Fruit fly (Drosophila melanogaster): ENCODE data around the gene CG6171.

The CG6171 gene

DNA sequence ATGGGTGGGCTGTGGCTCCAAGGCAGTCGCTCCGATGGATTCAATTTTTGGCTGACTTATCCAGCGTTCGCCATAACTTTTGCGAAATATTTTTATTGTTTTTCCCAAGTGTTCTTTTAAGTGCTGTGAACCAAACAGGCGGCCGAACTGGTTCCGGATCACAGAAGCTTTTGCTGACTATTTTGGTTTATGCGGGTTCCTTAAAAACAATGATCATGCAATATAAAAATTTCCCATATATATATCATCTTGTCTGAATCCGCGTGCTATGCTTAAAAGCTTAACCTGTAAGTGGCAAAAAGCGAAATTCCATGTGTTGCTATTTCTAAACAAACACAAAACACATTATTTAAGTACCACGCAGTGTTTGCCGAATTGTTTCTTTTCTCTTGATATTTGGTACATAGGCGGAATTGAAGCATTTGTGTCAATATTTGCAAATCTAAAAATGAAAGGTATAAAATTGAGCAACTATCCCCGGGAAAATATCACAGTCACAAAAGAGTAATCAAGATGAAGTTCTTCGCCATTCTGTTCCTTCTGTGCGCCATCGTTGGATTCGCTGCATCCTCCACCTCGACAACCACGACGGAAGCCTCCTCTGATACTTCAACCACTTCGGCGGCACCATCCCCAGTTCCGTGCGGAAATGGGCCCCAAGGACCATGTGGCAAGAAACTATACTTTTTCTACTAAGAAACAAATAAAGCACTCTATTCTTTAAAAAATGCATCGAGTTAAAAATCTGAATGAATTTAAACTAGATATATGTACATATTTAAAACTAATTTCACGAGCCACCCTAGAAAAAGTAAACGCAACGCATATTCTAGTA is 43.5 kb downstream of the CG6171 start, which contains the start of the genes CG6276 and CG44040 (continued):
- peak; percentile 6 for TF ChIP-seq cwo (GFP tag; optimal IDR thresholded peaks at IDR 0.05)
- TF ChIP-seq exex (tag; optimal IDR thresholded peaks at IDR 0.05): no peak
- peak; percentile 63 for TF ChIP-seq CG1792 (GFP tag; optimal IDR thresholded peaks at IDR 0.05)
- no peak for TF ChIP-seq CG1602 (GFP tag; optimal IDR thresholded peaks at IDR 0.05)
- TF ChIP-seq CG3838 (GFP tag; optimal IDR thresholded peaks at IDR 0.05): no peak
- no peak for TF ChIP-seq dimm (GFP tag; IDR thresholded peaks at IDR 0.05)
- peak; percentile 9 for TF ChIP-seq Dip3 (GFP tag; optimal IDR thresholded peaks at IDR 0.05)
- no peak for TF ChIP-seq wor (GFP tag; IDR thresholded peaks at IDR 0.05)
- no peak for TF ChIP-seq CG7357 (GFP tag; IDR thresholded peaks at IDR 0.05)
- peak; percentile 60 for TF ChIP-seq caup (GFP tag; optimal IDR thresholded peaks at IDR 0.05; ENCODE audit: severe bottlenecking)
- no peak for TF ChIP-seq CG5953 (GFP tag; IDR thresholded peaks at IDR 0.05)
- no peak for TF ChIP-seq gsb (GFP tag; IDR thresholded peaks at IDR 0.05)
- no peak for TF ChIP-seq da (GFP tag; optimal IDR thresholded peaks at IDR 0.05)
- peak; percentile 9 for TF ChIP-seq tap (tag; optimal IDR thresholded peaks at IDR 0.05)
- no peak for TF ChIP-seq Lpt (GFP tag; optimal IDR thresholded peaks at IDR 0.05)
- peak; percentile 63 for TF ChIP-seq MESR4 (GFP tag; optimal IDR thresholded peaks at IDR 0.05)
- peak; percentile 15 for TF ChIP-seq nom (GFP tag; optimal IDR thresholded peaks at IDR 0.05)
- TF ChIP-seq CG7271 (tag; optimal IDR thresholded peaks at IDR 0.05): no peak
- peak; percentile 77 for TF ChIP-seq MBD-R2 (GFP tag; IDR thresholded peaks at IDR 0.05)
- TF ChIP-seq Max (GFP tag; optimal IDR thresholded peaks at IDR 0.05): peak; percentile 11
- no peak for TF ChIP-seq Opbp (GFP tag; IDR thresholded peaks at IDR 0.05; ENCODE audit: partially characterized antibody)
- TF ChIP-seq usp (GFP tag; optimal IDR thresholded peaks at IDR 0.05): no peak
- TF ChIP-seq pb (GFP tag; optimal IDR thresholded peaks at IDR 0.05): no peak
- no peak for TF ChIP-seq salm (tag; optimal IDR thresholded peaks at IDR 0.05)
- no peak for TF ChIP-seq kah (GFP tag; optimal IDR thresholded peaks at IDR 0.05)
- TF ChIP-seq schlank (tag; optimal IDR thresholded peaks at IDR 0.05): peak; percentile 6
- TF ChIP-seq Dbx (GFP tag; IDR thresholded peaks at IDR 0.05): peak; percentile 40; the same call in 1 of the 3 replicates
- TF ChIP-seq CG31441 (GFP tag; IDR thresholded peaks at IDR 0.05): peak; percentile 39
- TF ChIP-seq CG31388 (GFP tag; optimal IDR thresholded peaks at IDR 0.05): no peak
- TF ChIP-seq en (GFP tag; optimal IDR thresholded peaks at IDR 0.05): peak; percentile 16
- TF ChIP-seq Hey (tag; optimal IDR thresholded peaks at IDR 0.05): no peak
- TF ChIP-seq pan (optimal IDR thresholded peaks at IDR 0.05): no peak
- peak in 1 of 2 experiments; percentile 49 for TF ChIP-seq pan (GFP tag; optimal IDR thresholded peaks at IDR 0.05 in 1 of 2, IDR thresholded peaks at IDR 0.05 in 1 of 2)
- no peak for TF ChIP-seq maf-S (GFP tag; optimal IDR thresholded peaks at IDR 0.05)
- TF ChIP-seq Dek (tag; optimal IDR thresholded peaks at IDR 0.05): peak; percentile 35
- TF ChIP-seq CG12071 (GFP tag; optimal IDR thresholded peaks at IDR 0.05): peak; percentile 21
- TF ChIP-seq Eip74EF (GFP tag; optimal IDR thresholded peaks at IDR 0.05): no peak
- no peak for TF ChIP-seq Vsx1 (GFP tag; optimal IDR thresholded peaks at IDR 0.05)
- no peak for TF ChIP-seq CG7745 (tag; optimal IDR thresholded peaks at IDR 0.05)
- TF ChIP-seq otp (GFP tag; IDR thresholded peaks at IDR 0.05): 0 out of 3 replicates have a peak, but pooled peaks have one; percentile 23
- peak; percentile 46 for TF ChIP-seq CG3995 (GFP tag; optimal IDR thresholded peaks at IDR 0.05)
- TF ChIP-seq h (optimal IDR thresholded peaks at IDR 0.05): no peak
- TF ChIP-seq CG6175 (GFP tag; IDR thresholded peaks at IDR 0.05): no peak
- no peak for TF ChIP-seq emc (GFP tag; optimal IDR thresholded peaks at IDR 0.05)
- TF ChIP-seq CG2199 (GFP tag; IDR thresholded peaks at IDR 0.05): no peak
- TF ChIP-seq crp (GFP tag; optimal IDR thresholded peaks at IDR 0.05): no peak
- peak; percentile 42 for TF ChIP-seq phol (tag; optimal IDR thresholded peaks at IDR 0.05)
- TF ChIP-seq PHDP (tag; optimal IDR thresholded peaks at IDR 0.05): peak; percentile 27
- no peak for TF ChIP-seq cg (GFP tag; optimal IDR thresholded peaks at IDR 0.05)
- TF ChIP-seq CG14014 (GFP tag; IDR thresholded peaks at IDR 0.05): peak; percentile 54; the same call in 1 of the 2 replicates

All from whole organism, embryonic.